Fruit fly (Drosophila melanogaster) whole organism, embryonic: Measurements from ENCODE around the gene CG31875.

Experiments
- ATbp ChIP-seq: fragments of 200-800 bp; sonication (Bioruptor generic); optimal IDR thresholded peaks from 2 replicates; lab custom pipeline; 2017; ENCODE audit warnings: missing biosample characterization, mild to moderate bottlenecking, missing genetic modification characterization, missing genetic modification reagents
- Abd-B ChIP-seq: fragments of 200-800 bp; sonication (Bioruptor generic); optimal IDR thresholded peaks from 2 replicates; lab custom pipeline; 2018; ENCODE audit warnings: missing biosample characterization, mild to moderate bottlenecking, missing genetic modification characterization, moderate library complexity
- Awh ChIP-seq: fragments of 200-800 bp; sonication (Bioruptor generic); IDR thresholded peaks from 2 replicates; pipeline ENCODE4, ENCODE4 v1.3.6; 2022; ENCODE audit warnings: missing biosample characterization, missing genetic modification characterization
- C15 ChIP-seq: fragments of 200-800 bp; sonication (Bioruptor generic); IDR thresholded peaks from 3 replicates; pipeline ENCODE4 v1.3.6; 2022; ENCODE audit warnings: missing biosample characterization, missing genetic modification characterization
- CG10267 ChIP-seq: fragments of 200-800 bp; sonication (Bioruptor generic); optimal IDR thresholded peaks from 2 replicates; lab custom pipeline; 2018; ENCODE audit warnings: missing biosample characterization, mild to moderate bottlenecking, missing genetic modification characterization, moderate library complexity
- CG10543 ChIP-seq: fragments of 200-800 bp; sonication (Bioruptor generic); optimal IDR thresholded peaks from 3 replicates; lab custom pipeline; 2017; ENCODE audit warnings: missing biosample characterization, mild to moderate bottlenecking, missing genetic modification characterization, moderate library complexity
- CG12104 ChIP-seq: fragments of 200-800 bp; sonication (Bioruptor generic); optimal IDR thresholded peaks from 3 replicates; lab custom pipeline; 2016; ENCODE audit warnings: missing biosample characterization, missing genetic modification characterization
- CG12219 ChIP-seq: fragments of 200-800 bp; sonication (Bioruptor generic); optimal IDR thresholded peaks from 3 replicates; lab custom pipeline; 2018; ENCODE audit warnings: missing biosample characterization, mild to moderate bottlenecking, missing genetic modification characterization
- CG12299 ChIP-seq: fragments of 200-800 bp; sonication (Bioruptor generic); optimal IDR thresholded peaks from 2 replicates; lab custom pipeline; 2018; ENCODE audit warnings: missing biosample characterization, mild to moderate bottlenecking, missing genetic modification characterization
- CG1233 ChIP-seq: fragments of 200-800 bp; sonication (Bioruptor generic); optimal IDR thresholded peaks from 4 replicates; lab custom pipeline; 2018; ENCODE audit warnings: missing biosample characterization, mild to moderate bottlenecking, missing genetic modification characterization
- CG14050 ChIP-seq: fragments of 200-800 bp; sonication (Bioruptor generic); IDR thresholded peaks from 3 replicates; pipeline ENCODE4 v1.3.6; 2022; ENCODE audit warnings: missing biosample characterization, missing genetic modification characterization
- CG14667 ChIP-seq: fragments of 200-800 bp; sonication (Bioruptor generic); IDR thresholded peaks from 2 replicates; pipeline ENCODE4 v1.3.6; 2022; ENCODE audit warnings: missing biosample characterization, missing genetic modification characterization
- CG1647 ChIP-seq: fragments of 200-800 bp; sonication (Bioruptor generic); optimal IDR thresholded peaks from 3 replicates; lab custom pipeline; 2016; ENCODE audit warnings: missing biosample characterization, missing genetic modification characterization
- CG2678 ChIP-seq: fragments of 200-800 bp; sonication (Bioruptor generic); optimal IDR thresholded peaks from 3 replicates; lab custom pipeline; 2019; ENCODE audit warnings: missing biosample characterization, mild to moderate bottlenecking, missing genetic modification characterization, moderate library complexity
- CG3065 ChIP-seq: fragments of 200-800 bp; sonication (Bioruptor generic); optimal IDR thresholded peaks from 2 replicates; lab custom pipeline; 2016; ENCODE audit warnings: missing biosample characterization, missing genetic modification characterization
- CG32532 ChIP-seq: fragments of 200-800 bp; sonication (Bioruptor generic); IDR thresholded peaks from 2 replicates; pipeline ENCODE4 v1.3.6; 2022; ENCODE audit warnings: missing biosample characterization, missing genetic modification characterization
- CG32772 ChIP-seq: fragments of 200-800 bp; sonication (Bioruptor generic); IDR thresholded peaks from 2 replicates; pipeline ENCODE4 v1.3.6; 2022; ENCODE audit warnings: missing biosample characterization, missing genetic modification characterization
- CG3281 ChIP-seq: fragments of 200-800 bp; sonication (Bioruptor generic); optimal IDR thresholded peaks from 3 replicates; lab custom pipeline; 2017; ENCODE audit warnings: missing biosample characterization, mild to moderate bottlenecking, missing genetic modification characterization
- CG33557 ChIP-seq: fragments of 200-800 bp; sonication (Bioruptor generic); optimal IDR thresholded peaks from 2 replicates; lab custom pipeline; 2019; ENCODE audit warnings: missing biosample characterization, mild to moderate bottlenecking, missing genetic modification characterization, moderate library complexity
- CG6683 ChIP-seq: fragments of 200-800 bp; sonication (Bioruptor generic); optimal IDR thresholded peaks from 2 replicates; lab custom pipeline; 2017; ENCODE audit warnings: missing biosample characterization, mild to moderate bottlenecking, missing genetic modification characterization, missing genetic modification reagents
- CG6689 ChIP-seq: fragments of 200-800 bp; sonication (Bioruptor generic); IDR thresholded peaks from 2 replicates; pipeline ENCODE4 v1.3.6; 2022; ENCODE audit warnings: missing biosample characterization, missing genetic modification characterization
- CG7556 ChIP-seq: fragments of 200-800 bp; sonication (Bioruptor generic); optimal IDR thresholded peaks from 2 replicates; lab custom pipeline; 2017; ENCODE audit warnings: missing biosample characterization, mild to moderate bottlenecking, missing genetic modification characterization
- CG7786 ChIP-seq: fragments of 200-800 bp; sonication (Bioruptor generic); optimal IDR thresholded peaks from 2 replicates; lab custom pipeline; 2016; ENCODE audit warnings: missing biosample characterization, missing genetic modification characterization
- CG8944 ChIP-seq: fragments of 200-800 bp; sonication (Bioruptor generic); optimal IDR thresholded peaks from 3 replicates; lab custom pipeline; 2016; ENCODE audit warnings: missing biosample characterization, missing genetic modification characterization
- CG9876 ChIP-seq: fragments of 200-800 bp; sonication (Bioruptor generic); optimal IDR thresholded peaks from 2 replicates; lab custom pipeline; 2016; ENCODE audit warnings: missing biosample characterization, missing genetic modification characterization
- CoRest ChIP-seq: fragments of 200-800 bp; sonication (Bioruptor generic); optimal IDR thresholded peaks from 3 replicates; lab custom pipeline; 2018; ENCODE audit warnings: missing biosample characterization, mild to moderate bottlenecking, missing genetic modification characterization, moderate library complexity
- D19B ChIP-seq: fragments of 200-800 bp; sonication (Bioruptor generic); optimal IDR thresholded peaks from 2 replicates; lab custom pipeline; 2017; ENCODE audit warnings: missing biosample characterization, mild to moderate bottlenecking, missing genetic modification characterization
- Dfd ChIP-seq, 2 experiments: fragments of >200 bp; optimal IDR thresholded peaks; 2 replicates each; lab custom pipeline; 2017; ENCODE audit warnings: missing biosample characterization in 2 of 2, missing genetic modification characterization in 2 of 2
- ERR ChIP-seq: fragments of 200-800 bp; sonication (Bioruptor generic); optimal IDR thresholded peaks from 2 replicates; lab custom pipeline; 2016; ENCODE audit warnings: missing biosample characterization, missing genetic modification characterization
- Gsc ChIP-seq: fragments of 200-800 bp; sonication (Bioruptor generic); IDR thresholded peaks from 2 replicates; pipeline ENCODE4 v1.3.6; 2022; ENCODE audit warnings: missing biosample characterization, missing genetic modification characterization
- HLH3B ChIP-seq: fragments of 200-800 bp; sonication (Bioruptor generic); IDR thresholded peaks from 2 replicates; pipeline ENCODE4 v1.3.6; 2022; ENCODE audit warnings: missing biosample characterization, missing genetic modification characterization
- HLH54F ChIP-seq: fragments of 200-800 bp; sonication (Bioruptor generic); optimal IDR thresholded peaks from 3 replicates; lab custom pipeline; 2016; ENCODE audit warnings: missing biosample characterization, missing genetic modification characterization
- Mes4 ChIP-seq: fragments of 200-800 bp; sonication (Bioruptor generic); optimal IDR thresholded peaks from 2 replicates; lab custom pipeline; 2016; ENCODE audit warnings: missing biosample characterization, missing genetic modification characterization
- Rx ChIP-seq: fragments of 200-800 bp; sonication (Bioruptor generic); IDR thresholded peaks from 2 replicates; pipeline ENCODE4 v1.3.6; 2022; ENCODE audit warnings: missing biosample characterization, missing genetic modification characterization
- cato ChIP-seq: fragments of 200-800 bp; sonication (Bioruptor generic); optimal IDR thresholded peaks from 2 replicates; lab custom pipeline; 2016; ENCODE audit warnings: missing biosample characterization, missing genetic modification characterization, borderline replicate concordance
- chif ChIP-seq, 2 experiments: fragments of 200-800 bp; sonication (Bioruptor generic); optimal IDR thresholded peaks; 3 replicates each; lab custom pipeline; 2016; ENCODE audit warnings: missing biosample characterization in 2 of 2, missing genetic modification characterization in 2 of 2
- corto ChIP-seq: fragments of 200-800 bp; sonication (Bioruptor generic); optimal IDR thresholded peaks from 2 replicates; lab custom pipeline; 2016; ENCODE audit warnings: missing biosample characterization, mild to moderate bottlenecking, missing genetic modification characterization, moderate library complexity
- croc ChIP-seq: fragments of 200-800 bp; sonication (Bioruptor generic); conservative IDR thresholded peaks from 3 replicates; pipeline ENCODE4 v1.3.6; 2022; ENCODE audit warnings: missing biosample characterization, missing genetic modification characterization
- crol ChIP-seq: fragments of 200-800 bp; sonication (Bioruptor generic); IDR thresholded peaks from 2 replicates; pipeline ENCODE4 v1.3.6; 2022; ENCODE audit warnings: missing biosample characterization, missing genetic modification characterization
- esg ChIP-seq: fragments of 200-800 bp; sonication (Bioruptor generic); conservative IDR thresholded peaks from 2 replicates; pipeline ENCODE4 v1.3.6; 2022; ENCODE audit warnings: missing biosample characterization, missing genetic modification characterization
- her ChIP-seq: fragments of 200-800 bp; sonication (Bioruptor generic); optimal IDR thresholded peaks from 2 replicates; lab custom pipeline; 2016; ENCODE audit warnings: missing biosample characterization, missing genetic modification characterization
- pfk ChIP-seq: fragments of 200-800 bp; sonication (Bioruptor generic); optimal IDR thresholded peaks from 2 replicates; lab custom pipeline; 2018; ENCODE audit warnings: missing biosample characterization, mild to moderate bottlenecking, missing genetic modification characterization, moderate library complexity
- row ChIP-seq: fragments of 200-800 bp; sonication (Bioruptor generic); IDR thresholded peaks from 3 replicates; pipeline ENCODE4 v1.3.6; 2022; ENCODE audit warnings: missing biosample characterization, missing genetic modification characterization
- sc ChIP-seq, 3 experiments: fragments of >200 bp in 2 of 3; fragments of 200-800 bp in 1 of 3; sonication (Bioruptor generic) in 1 of 3; optimal IDR thresholded peaks; 2 replicates in 2 of 3; 3 replicates in 1 of 3; lab custom pipeline; 2017; ENCODE audit warnings: mild to moderate bottlenecking in 1 of 3, missing biosample characterization in 1 of 3, missing genetic modification characterization in 1 of 3, missing genetic modification reagents in 1 of 3
- sima ChIP-seq: fragments of 200-800 bp; sonication (Bioruptor generic); optimal IDR thresholded peaks from 2 replicates; lab custom pipeline; 2016; ENCODE audit warnings: missing biosample characterization, missing genetic modification characterization
- tio ChIP-seq: fragments of 200-800 bp; sonication (Bioruptor generic); optimal IDR thresholded peaks from 2 replicates; lab custom pipeline; 2017; ENCODE audit warnings: missing biosample characterization, missing genetic modification characterization, inconsistent platforms
- tll ChIP-seq, 2 experiments: fragments of 200-800 bp in 1 of 2; fragments of >200 bp in 1 of 2; sonication (Bioruptor generic) in 1 of 2; optimal IDR thresholded peaks; 2 replicates each; lab custom pipeline; 2017 to 2019; ENCODE audit warnings: missing biosample characterization in 2 of 2, missing genetic modification characterization in 2 of 2, mild to moderate bottlenecking in 1 of 2, moderate library complexity in 1 of 2
- twi ChIP-seq: fragments of 200-800 bp; optimal IDR thresholded peaks from 2 replicates; lab custom pipeline; 2019; ENCODE audit warnings: missing biosample characterization, mild to moderate bottlenecking, missing genetic modification characterization, moderate library complexity
- yki ChIP-seq: fragments of >200 bp; optimal IDR thresholded peaks from 3 replicates; lab custom pipeline; 2018

CG31875 gene

dm6 chr2L:9986402-9987350, 15.9 kb downstream of the CG31875 start (continued):
- TF ChIP-seq CG7556 (GFP tag; lab: Kevin White, UChicago) = peak; percentile 34
- TF ChIP-seq CG32532 (GFP tag; lab: Robert Waterston, UW) = peak; percentile 18; the same call in 1 of the 2 replicates
- peak; percentile 11 to 31 for TF ChIP-seq chif (GFP tag; optimal IDR thresholded peaks at IDR 0.05; lab: Kevin White, UChicago)
- peak; percentile 36 for TF ChIP-seq CG10267 (tag; lab: Kevin White, UChicago)
- no peak for TF ChIP-seq CG1647 (GFP tag; lab: Kevin White, UChicago)
- peak; percentile 21 for TF ChIP-seq Abd-B
- TF ChIP-seq CG12104 (GFP tag; lab: Kevin White, UChicago) = no peak
- no peak for TF ChIP-seq CoRest (tag; lab: Kevin White, UChicago)
- no peak for TF ChIP-seq cato (GFP tag; lab: Kevin White, UChicago)
- no peak for TF ChIP-seq crol (GFP tag; lab: Robert Waterston, UW)
- TF ChIP-seq CG8944 = no peak
- peak; percentile 6 for TF ChIP-seq CG1233
- no peak for TF ChIP-seq CG9876 (GFP tag; lab: Kevin White, UChicago)
- TF ChIP-seq CG14050 (GFP tag; lab: Robert Waterston, UW) = peak; percentile 30; the same call in 1 of the 3 replicates
- peak; percentile 61 for TF ChIP-seq ATbp (GFP tag; lab: Kevin White, UChicago)
- no peak for TF ChIP-seq C15 (GFP tag; lab: Robert Waterston, UW)
- TF ChIP-seq Rx (GFP tag; lab: Robert Waterston, UW) = peak; percentile 67
- TF ChIP-seq HLH3B = peak; percentile 73
- peak; percentile 62 for TF ChIP-seq row (GFP tag; lab: Robert Waterston, UW)
- TF ChIP-seq corto = peak; percentile 66
- TF ChIP-seq CG3065 (GFP tag; lab: Kevin White, UChicago) = no peak
- TF ChIP-seq croc (GFP tag; lab: Robert Waterston, UW) = peak; percentile 68
- no peak for TF ChIP-seq sima (GFP tag; lab: Kevin White, UChicago)
- no peak for TF ChIP-seq D19B (GFP tag; lab: Kevin White, UChicago)
- 0 out of 2 replicates have a peak, but pooled peaks have one; percentile 12 for TF ChIP-seq esg
- TF ChIP-seq CG6683 (GFP tag; lab: Kevin White, UChicago) = no peak
- TF ChIP-seq tio (GFP tag; lab: Kevin White, UChicago) = no peak
- no peak for TF ChIP-seq her (GFP tag; lab: Kevin White, UChicago)
- no peak for TF ChIP-seq Dfd (GFP tag; optimal IDR thresholded peaks at IDR 0.05; lab: Kevin White, UChicago)
- TF ChIP-seq sc (optimal IDR thresholded peaks at IDR 0.05; lab: Kevin White, UChicago) = no peak
- peak; percentile 9 for TF ChIP-seq sc (GFP tag; optimal IDR thresholded peaks at IDR 0.05; lab: Kevin White, UChicago)
- TF ChIP-seq CG10543 (GFP tag; lab: Kevin White, UChicago) = no peak
- TF ChIP-seq CG6689 (GFP tag; lab: Robert Waterston, UW) = peak; percentile 67
- no peak for TF ChIP-seq CG33557 (GFP tag; lab: Kevin White, UChicago)
- TF ChIP-seq CG2678 (tag; lab: Kevin White, UChicago) = no peak
- TF ChIP-seq Awh = peak; percentile 75
- peak; percentile 76; the same call in 1 of the 2 replicates for TF ChIP-seq CG32772 (GFP tag; lab: Robert Waterston, UW)
- TF ChIP-seq CG7786 (GFP tag; lab: Kevin White, UChicago) = peak; percentile 6
- TF ChIP-seq CG3281 (GFP tag; lab: Kevin White, UChicago) = no peak
- TF ChIP-seq CG12299 (tag; lab: Kevin White, UChicago) = no peak
- peak; percentile 52 for TF ChIP-seq CG12219
- TF ChIP-seq pfk (GFP tag; lab: Kevin White, UChicago) = no peak
- TF ChIP-seq HLH54F (GFP tag; lab: Kevin White, UChicago) = no peak
- TF ChIP-seq yki = no peak
- no peak for TF ChIP-seq ERR
- no peak for TF ChIP-seq Gsc (GFP tag; lab: Robert Waterston, UW)
- no peak for TF ChIP-seq twi (tag; lab: Kevin White, UChicago)
- peak; percentile 20 for TF ChIP-seq Mes4 (GFP tag; lab: Kevin White, UChicago)
- TF ChIP-seq tll (GFP tag; optimal IDR thresholded peaks at IDR 0.05; lab: Kevin White, UChicago) = no peak
- TF ChIP-seq CG14667 (GFP tag; lab: Robert Waterston, UW) = peak; percentile 65
